Worm (Caenorhabditis elegans) whole organism, late embryonic: ENCODE measurements around the gene ttyh-1.

Source experiments
- T23F11.4 ChIP-seq: fragments of 200-800 bp; sonication (Bioruptor generic); optimal IDR thresholded peaks from 2 replicates; lab custom pipeline; 2018; ENCODE audit warnings: mild to moderate bottlenecking, missing genetic modification characterization, missing compliant biosample characterization
- ama-1 ChIP-seq: fragments of 150-350 bp; optimal IDR thresholded peaks from 2 replicates; lab custom pipeline; 2014
- ceh-14 ChIP-seq: sonication (generic microtip); optimal IDR thresholded peaks from 2 replicates; lab custom pipeline; 2016; ENCODE audit warnings: missing genotype, missing genetic modification characterization, missing compliant biosample characterization
- ceh-22 ChIP-seq: sonication (generic microtip); optimal IDR thresholded peaks from 2 replicates; lab custom pipeline; 2017; ENCODE audit warnings: missing biosample characterization, missing genetic modification characterization
- ceh-31 ChIP-seq: sonication (generic microtip); optimal IDR thresholded peaks from 2 replicates; lab custom pipeline; 2016; ENCODE audit warnings: missing genetic modification characterization, missing compliant biosample characterization
- ceh-9 ChIP-seq: sonication (generic microtip); optimal IDR thresholded peaks from 2 replicates; lab custom pipeline; 2016; ENCODE audit warnings: mild to moderate bottlenecking, missing genetic modification characterization, inconsistent platforms, missing compliant biosample characterization
- dve-1 ChIP-seq: sonication (generic microtip); optimal IDR thresholded peaks from 2 replicates; lab custom pipeline; 2017; ENCODE audit warnings: antibody characterized with exemption, mild to moderate bottlenecking, missing genetic modification characterization, missing compliant biosample characterization
- elt-2 ChIP-seq: sonication (generic microtip); optimal IDR thresholded peaks from 2 replicates; lab custom pipeline; 2016; ENCODE audit warnings: missing genetic modification reagents, missing genetic modification characterization, missing compliant biosample characterization
- fax-1 ChIP-seq: sonication (generic microtip); optimal IDR thresholded peaks from 2 replicates; lab custom pipeline; 2016; ENCODE audit warnings: missing genotype, missing genetic modification characterization, missing compliant biosample characterization
- fkh-10 ChIP-seq: fragments of 150-350 bp; optimal IDR thresholded peaks from 2 replicates; lab custom pipeline; 2014; ENCODE audit warnings: missing biosample characterization, missing genetic modification reagents, missing genetic modification characterization
- pat-9 ChIP-seq: fragments of 200-800 bp; sonication (Bioruptor generic); optimal IDR thresholded peaks from 2 replicates; lab custom pipeline; 2018; ENCODE audit warnings: mild to moderate bottlenecking, missing genetic modification characterization, moderate library complexity, missing compliant biosample characterization
- unc-86 ChIP-seq: sonication (generic microtip); optimal IDR thresholded peaks from 2 replicates; lab custom pipeline; 2016; ENCODE audit warnings: missing genetic modification characterization, missing compliant biosample characterization
- zip-5 ChIP-seq: sonication (generic microtip); optimal IDR thresholded peaks from 2 replicates; lab custom pipeline; 2016; ENCODE audit warnings: missing genetic modification characterization, missing compliant biosample characterization

- TF ChIP-seq ceh-14 (tag; lab: Kevin White, UChicago), result no peak
- no peak for TF ChIP-seq fax-1 (tag; lab: Kevin White, UChicago)
- no peak for TF ChIP-seq pat-9 (tag; lab: Kevin White, UChicago)
- no peak for TF ChIP-seq elt-2 (tag; lab: Kevin White, UChicago)
- no peak for TF ChIP-seq ama-1 (lab: Kevin White, UChicago)
- TF ChIP-seq ceh-22 (tag; lab: Kevin White, UChicago), result no peak
- TF ChIP-seq ceh-9 (tag; lab: Kevin White, UChicago), result no peak
- no peak for TF ChIP-seq unc-86 (tag; lab: Kevin White, UChicago)
- TF ChIP-seq zip-5 (tag; lab: Kevin White, UChicago), result no peak
- TF ChIP-seq ceh-31, result no peak
- TF ChIP-seq dve-1, result no peak
- TF ChIP-seq fkh-10 (GFP tag; lab: Kevin White, UChicago), result no peak
- no peak for TF ChIP-seq T23F11.4
These were observed 28.0 kb upstream of the ttyh-1 start for ce11 chrX:11340478-11340877.
